Fruit fly (Drosophila melanogaster): Measurements from ENCODE around the gene CG6726.

DNA sequence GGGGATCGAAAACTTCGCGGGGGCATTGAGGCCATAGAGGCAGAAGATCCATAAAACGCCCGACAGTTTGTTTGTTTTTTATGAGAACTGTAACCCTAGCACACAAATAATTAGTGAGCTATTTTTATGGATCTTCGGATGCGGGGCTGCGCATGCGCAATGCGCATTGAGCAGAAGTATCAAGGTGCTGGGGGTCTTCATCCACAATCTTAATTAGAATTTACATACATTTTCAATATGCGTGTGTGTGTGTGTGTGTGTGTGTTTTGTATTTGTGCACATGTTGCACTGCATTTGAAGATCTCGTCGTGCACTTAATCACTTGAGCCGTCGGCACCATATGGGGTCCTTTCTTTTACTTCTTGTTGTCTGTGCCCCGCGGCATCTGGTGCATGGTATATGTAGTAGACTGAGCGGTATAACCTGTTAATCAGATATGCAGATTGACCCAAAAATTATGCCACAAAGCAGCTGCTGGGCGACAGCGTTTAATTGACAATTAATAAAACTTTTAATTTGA, 48.7 kb upstream of the CG6726 start:
- no peak for TF ChIP-seq h (GFP tag; optimal IDR thresholded peaks at IDR 0.05)
- no peak for TF ChIP-seq foxo (GFP tag; optimal IDR thresholded peaks at IDR 0.05)
- no peak for TF ChIP-seq dsf (GFP tag; optimal IDR thresholded peaks at IDR 0.05; ENCODE audit: borderline replicate concordance)
- TF ChIP-seq Myc (optimal IDR thresholded peaks at IDR 0.05): no peak
- no peak for TF ChIP-seq br (GFP tag; optimal IDR thresholded peaks at IDR 0.05)
- TF ChIP-seq lola (GFP tag; optimal IDR thresholded peaks at IDR 0.05): no peak
- TF ChIP-seq brk (GFP tag; optimal IDR thresholded peaks at IDR 0.05): no peak
- TF ChIP-seq Dfd (GFP tag; optimal IDR thresholded peaks at IDR 0.05): no peak
- TF ChIP-seq CG9705 (GFP tag; optimal IDR thresholded peaks at IDR 0.05): no peak

All from whole organism, wandering third instar larva.